Fruit fly (Drosophila melanogaster) whole organism, embryonic: ENCODE data around the gene ClpP.
A peak's percentile ranks its signal among the peaks of the same experiment; 100 is the strongest.

Experiments used
- Bgb ChIP-seq: fragments of 200-800 bp; sonication (Bioruptor generic); IDR thresholded peaks from 2 replicates; pipeline ENCODE4 v1.3.6; 2022; ENCODE audit warnings: missing biosample characterization, missing genetic modification characterization; ENCODE audit not compliant: partially characterized antibody
- Bteb2 ChIP-seq: fragments of 200-800 bp; sonication (Bioruptor generic); optimal IDR thresholded peaks from 2 replicates; lab custom pipeline; 2016; ENCODE audit warnings: missing biosample characterization, missing genetic modification characterization
- CG11696 ChIP-seq: fragments of 200-800 bp; sonication (Bioruptor generic); IDR thresholded peaks from 2 replicates; pipeline ENCODE4 v1.3.6; 2022; ENCODE audit warnings: missing biosample characterization, missing genetic modification characterization
- CG12219 ChIP-seq: fragments of 200-800 bp; sonication (Bioruptor generic); optimal IDR thresholded peaks from 3 replicates; lab custom pipeline; 2018; ENCODE audit warnings: missing biosample characterization, mild to moderate bottlenecking, missing genetic modification characterization
- CG14050 ChIP-seq: fragments of 200-800 bp; sonication (Bioruptor generic); IDR thresholded peaks from 3 replicates; pipeline ENCODE4 v1.3.6; 2022; ENCODE audit warnings: missing biosample characterization, missing genetic modification characterization
- CG18619 ChIP-seq: fragments of 200-800 bp; sonication (Bioruptor generic); optimal IDR thresholded peaks from 3 replicates; lab custom pipeline; 2017; ENCODE audit warnings: missing biosample characterization, mild to moderate bottlenecking, missing genetic modification characterization
- CG2889 ChIP-seq: fragments of 200-800 bp; sonication (Bioruptor generic); IDR thresholded peaks from 3 replicates; pipeline ENCODE4 v1.3.6; 2022; ENCODE audit warnings: missing biosample characterization, missing genetic modification characterization
- CG30020 ChIP-seq: fragments of 200-800 bp; optimal IDR thresholded peaks from 2 replicates; lab custom pipeline; 2019; ENCODE audit warnings: missing biosample characterization, mild to moderate bottlenecking, missing genetic modification characterization, moderate library complexity
- CG3065 ChIP-seq: fragments of 200-800 bp; sonication (Bioruptor generic); optimal IDR thresholded peaks from 2 replicates; lab custom pipeline; 2016; ENCODE audit warnings: missing biosample characterization, missing genetic modification characterization
- CG31388 ChIP-seq: fragments of 200-800 bp; sonication (Bioruptor generic); optimal IDR thresholded peaks from 2 replicates; lab custom pipeline; 2016; ENCODE audit warnings: missing biosample characterization, missing genetic modification characterization
- CG5180 ChIP-seq: fragments of 200-800 bp; sonication (Bioruptor generic); optimal IDR thresholded peaks from 3 replicates; lab custom pipeline; 2017; ENCODE audit warnings: missing biosample characterization, missing genetic modification characterization, mild to moderate bottlenecking, moderate library complexity, missing genetic modification reagents
- CG5245 ChIP-seq: fragments of 200-800 bp; sonication (Bioruptor generic); optimal IDR thresholded peaks from 3 replicates; lab custom pipeline; 2016; ENCODE audit warnings: missing biosample characterization, missing genetic modification characterization
- CG6813 ChIP-seq: fragments of 200-800 bp; sonication (Bioruptor generic); optimal IDR thresholded peaks from 2 replicates; lab custom pipeline; 2017; ENCODE audit warnings: missing biosample characterization, missing genetic modification characterization, mild to moderate bottlenecking, moderate library complexity, missing genetic modification reagents
- CG6854 ChIP-seq: fragments of 200-800 bp; sonication (Bioruptor generic); optimal IDR thresholded peaks from 3 replicates; lab custom pipeline; 2017; ENCODE audit warnings: missing biosample characterization, mild to moderate bottlenecking, missing genetic modification characterization
- CG7357 ChIP-seq: fragments of 200-800 bp; sonication (Bioruptor generic); IDR thresholded peaks from 3 replicates; pipeline ENCODE4 v1.3.6; 2022; ENCODE audit warnings: missing biosample characterization, missing genetic modification characterization
- CG8290 ChIP-seq, 3 experiments: fragments of 200-800 bp; sonication (Bioruptor generic); optimal IDR thresholded peaks; 2 replicates each; lab custom pipeline; 2016 to 2019; ENCODE audit warnings: missing biosample characterization in 3 of 3, missing genetic modification characterization in 3 of 3, mild to moderate bottlenecking in 2 of 3, moderate library complexity in 1 of 3
- CG9932 ChIP-seq: fragments of 200-800 bp; sonication (Bioruptor generic); IDR thresholded peaks from 2 replicates; pipeline ENCODE4 v1.3.6; 2022; ENCODE audit warnings: missing biosample characterization, missing genetic modification characterization
- CTCF ChIP-seq: fragments of 200-800 bp; sonication (Bioruptor generic); optimal IDR thresholded peaks from 2 replicates; lab custom pipeline; 2017; ENCODE audit warnings: missing biosample characterization, mild to moderate bottlenecking, missing genetic modification characterization, moderate library complexity
- CkIIα-i1 ChIP-seq: fragments of 200-800 bp; sonication (Bioruptor generic); IDR thresholded peaks from 2 replicates; pipeline ENCODE4 v1.3.6; 2022; ENCODE audit warnings: missing biosample characterization, missing genetic modification characterization
- D19B ChIP-seq: fragments of 200-800 bp; sonication (Bioruptor generic); optimal IDR thresholded peaks from 2 replicates; lab custom pipeline; 2017; ENCODE audit warnings: missing biosample characterization, mild to moderate bottlenecking, missing genetic modification characterization
- Dip3 ChIP-seq: fragments of 200-800 bp; sonication (Bioruptor generic); optimal IDR thresholded peaks from 3 replicates; lab custom pipeline; 2016; ENCODE audit warnings: missing biosample characterization, missing genetic modification characterization
- Dll ChIP-seq: fragments of 200-800 bp; sonication (Bioruptor generic); IDR thresholded peaks from 4 replicates; pipeline ENCODE4 v1.3.6; 2022; ENCODE audit warnings: missing biosample characterization, missing genetic modification characterization; ENCODE audit not compliant: partially characterized antibody
- HLH54F ChIP-seq: fragments of 200-800 bp; sonication (Bioruptor generic); optimal IDR thresholded peaks from 3 replicates; lab custom pipeline; 2016; ENCODE audit warnings: missing biosample characterization, missing genetic modification characterization
- HmgZ ChIP-seq: fragments of 200-800 bp; sonication (Bioruptor generic); optimal IDR thresholded peaks from 2 replicates; lab custom pipeline; 2018; ENCODE audit warnings: missing biosample characterization, mild to moderate bottlenecking, missing genetic modification characterization
- Hmx ChIP-seq: fragments of 200-800 bp; sonication (Bioruptor generic); optimal IDR thresholded peaks from 2 replicates; lab custom pipeline; 2016; ENCODE audit warnings: missing biosample characterization, missing genetic modification characterization
- MESR4 ChIP-seq: fragments of 200-800 bp; sonication (Bioruptor generic); optimal IDR thresholded peaks from 2 replicates; lab custom pipeline; 2018; ENCODE audit warnings: missing biosample characterization, mild to moderate bottlenecking, missing genetic modification characterization, moderate library complexity
- MTF-1 ChIP-seq: fragments of 200-800 bp; sonication (Bioruptor generic); optimal IDR thresholded peaks from 2 replicates; lab custom pipeline; 2018; ENCODE audit warnings: missing biosample characterization, mild to moderate bottlenecking, missing genetic modification characterization, borderline replicate concordance
- Med ChIP-seq: fragments of 200-800 bp; sonication (Bioruptor generic); peaks from one replicate; lab custom pipeline; 2016; ENCODE audit warnings: missing biosample characterization, missing genetic modification characterization, mild to moderate bottlenecking, inconsistent platforms, moderate library complexity
- Mrtf ChIP-seq: fragments of 200-800 bp; sonication (Bioruptor generic); IDR thresholded peaks from 3 replicates; pipeline ENCODE4 v1.3.6; 2022; ENCODE audit warnings: missing biosample characterization, missing genetic modification characterization
- Oaz ChIP-seq: fragments of 200-800 bp; sonication (Bioruptor generic); IDR thresholded peaks from 2 replicates; pipeline ENCODE4 v1.3.6; 2022; ENCODE audit warnings: missing biosample characterization, missing genetic modification characterization
- ap ChIP-seq: fragments of 200-800 bp; sonication (Bioruptor generic); IDR thresholded peaks from 2 replicates; pipeline ENCODE4 v1.3.6; 2022; ENCODE audit warnings: missing biosample characterization, missing genetic modification characterization
- gce ChIP-seq: fragments of 200-800 bp; sonication (Bioruptor generic); IDR thresholded peaks from 3 replicates; pipeline ENCODE4 v1.3.6; 2022; ENCODE audit warnings: missing biosample characterization, missing genetic modification characterization
- gcm ChIP-seq: fragments of 200-800 bp; sonication (Bioruptor generic); optimal IDR thresholded peaks from 2 replicates; lab custom pipeline; 2019; ENCODE audit warnings: missing biosample characterization, mild to moderate bottlenecking, missing genetic modification characterization, moderate library complexity
- gt ChIP-seq: fragments of 200-800 bp; sonication (Bioruptor generic); IDR thresholded peaks from 2 replicates; pipeline ENCODE4 v1.3.6; 2022; ENCODE audit warnings: missing biosample characterization, missing genetic modification characterization
- hbn ChIP-seq: fragments of 200-800 bp; sonication (Bioruptor generic); IDR thresholded peaks from 2 replicates; pipeline ENCODE4 v1.3.6; 2022; ENCODE audit warnings: missing biosample characterization, missing genetic modification characterization; ENCODE audit not compliant: partially characterized antibody
- inv ChIP-seq: fragments of 200-800 bp; sonication (Bioruptor generic); IDR thresholded peaks from 2 replicates; pipeline ENCODE4 v1.3.6; 2022; ENCODE audit warnings: missing biosample characterization, missing genetic modification characterization; ENCODE audit not compliant: partially characterized antibody
- nom ChIP-seq: fragments of 200-800 bp; sonication (Bioruptor generic); optimal IDR thresholded peaks from 2 replicates; lab custom pipeline; 2017; ENCODE audit warnings: missing biosample characterization, missing genetic modification characterization, mild to moderate bottlenecking, moderate library complexity, missing genetic modification reagents
- otp ChIP-seq: fragments of 200-800 bp; sonication (Bioruptor generic); IDR thresholded peaks from 3 replicates; pipeline ENCODE4, ENCODE4 v1.3.6; 2022; ENCODE audit warnings: missing biosample characterization, missing genetic modification characterization
- pnt ChIP-seq: fragments of 200-800 bp; sonication (Bioruptor generic); optimal IDR thresholded peaks from 3 replicates; lab custom pipeline; 2016; ENCODE audit warnings: missing biosample characterization, missing genetic modification characterization
- pum ChIP-seq: fragments of 200-800 bp; sonication (Bioruptor generic); optimal IDR thresholded peaks from 2 replicates; lab custom pipeline; 2016; ENCODE audit warnings: missing biosample characterization, missing genetic modification characterization
- ro ChIP-seq: fragments of 200-800 bp; sonication (Bioruptor generic); IDR thresholded peaks from 2 replicates; pipeline ENCODE4 v1.3.6; 2022; ENCODE audit warnings: missing biosample characterization, missing genetic modification characterization
- schlank ChIP-seq: fragments of 200-800 bp; sonication (Bioruptor generic); optimal IDR thresholded peaks from 2 replicates; lab custom pipeline; 2018; ENCODE audit warnings: missing biosample characterization, mild to moderate bottlenecking, missing genetic modification characterization
- sens-2 ChIP-seq: fragments of 200-800 bp; sonication (Bioruptor generic); IDR thresholded peaks from 2 replicates; pipeline ENCODE4 v1.3.6; 2022; ENCODE audit warnings: missing biosample characterization, missing genetic modification characterization
- tap ChIP-seq: fragments of 200-800 bp; optimal IDR thresholded peaks from 3 replicates; lab custom pipeline; 2019; ENCODE audit warnings: missing biosample characterization, mild to moderate bottlenecking, missing genetic modification characterization, moderate library complexity
- ttk ChIP-seq: fragments of 200-800 bp; sonication (Bioruptor generic); IDR thresholded peaks from 2 replicates; pipeline ENCODE4 v2.1.2; 2022; ENCODE audit warnings: missing biosample characterization, missing genetic modification characterization
- vfl ChIP-seq: fragments of 200-800 bp; sonication (Bioruptor generic); optimal IDR thresholded peaks from 2 replicates; lab custom pipeline; 2016; ENCODE audit warnings: missing biosample characterization, missing genetic modification characterization
- vvl ChIP-seq: fragments of 200-800 bp; sonication (Bioruptor generic); IDR thresholded peaks from 2 replicates; pipeline ENCODE4 v1.3.6; 2022; ENCODE audit warnings: missing biosample characterization, missing genetic modification characterization
- wek ChIP-seq: fragments of 200-800 bp; sonication (Bioruptor generic); optimal IDR thresholded peaks from 3 replicates; lab custom pipeline; 2018; ENCODE audit warnings: missing biosample characterization, mild to moderate bottlenecking, missing genetic modification characterization, moderate library complexity
- zfh1 ChIP-seq: fragments of 200-800 bp; sonication (Bioruptor generic); IDR thresholded peaks from 3 replicates; pipeline ENCODE4 v1.3.6; 2022; ENCODE audit warnings: missing biosample characterization, missing genetic modification characterization

ClpP gene

dm6 chr2L:10381890-10382450 is 25.4 kb downstream of the ClpP start, which contains the start of gene CG5096 (continued):
- no peak for TF ChIP-seq CG8290 (GFP tag; optimal IDR thresholded peaks at IDR 0.05; lab: Kevin White, UChicago)
- peak in 1 of 2 experiments; percentile 92 for TF ChIP-seq CG8290 (tag; optimal IDR thresholded peaks at IDR 0.05; lab: Kevin White, UChicago)
- TF ChIP-seq CG2889 = peak; percentile 93
- TF ChIP-seq Med (GFP tag; lab: Kevin White, UChicago) = peak; percentile 97
- no peak; the same call in 2 of the 3 replicates for TF ChIP-seq Mrtf (GFP tag; lab: Robert Waterston, UW)
- TF ChIP-seq CkIIα-i1 (GFP tag; lab: Robert Waterston, UW) = no peak
- peak; percentile 84 for TF ChIP-seq ap (GFP tag; lab: Robert Waterston, UW)
- peak; percentile 76 for TF ChIP-seq HLH54F (GFP tag; lab: Kevin White, UChicago)
- TF ChIP-seq CTCF = peak; percentile 7
- peak; percentile 81 for TF ChIP-seq D19B (GFP tag; lab: Kevin White, UChicago)
- TF ChIP-seq pnt (GFP tag; lab: Kevin White, UChicago) = peak; percentile 71
- peak; percentile 87 for TF ChIP-seq CG14050
- no peak for TF ChIP-seq nom (GFP tag; lab: Kevin White, UChicago)
- TF ChIP-seq gcm (GFP tag; lab: Kevin White, UChicago) = peak; percentile 87
- TF ChIP-seq CG7357 (GFP tag; lab: Robert Waterston, UW) = peak; percentile 75
- no peak for TF ChIP-seq Bgb
- TF ChIP-seq MESR4 (GFP tag; lab: Kevin White, UChicago) = peak; percentile 26

DNA sequence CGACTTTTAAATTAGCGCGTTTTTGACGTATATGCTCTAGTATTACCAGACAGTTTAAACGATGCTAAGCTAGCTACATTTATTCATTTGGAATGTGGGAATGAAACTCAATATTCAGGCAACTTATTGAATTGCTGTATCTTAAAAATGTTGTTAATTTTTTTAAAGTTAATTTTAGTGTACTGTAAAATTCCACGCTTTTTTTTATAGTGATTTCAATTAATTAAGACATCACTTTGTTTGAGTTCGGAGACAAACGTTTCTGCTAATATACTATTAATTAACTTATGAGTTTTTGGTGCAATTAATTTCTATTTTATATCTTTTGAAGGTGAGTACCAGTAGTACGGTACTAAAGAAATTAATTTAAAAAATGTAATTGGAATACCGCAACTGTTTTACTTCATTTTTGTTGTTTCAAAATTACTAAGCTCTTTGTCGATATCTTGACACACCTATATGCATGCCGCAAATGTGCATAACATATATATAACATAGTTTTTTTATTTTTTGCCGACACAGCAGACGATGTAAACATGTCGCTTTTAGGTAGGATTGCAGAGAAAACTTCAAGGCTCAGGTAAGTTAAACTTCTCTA is 29.7 kb downstream of the ClpP start, which contains the start of the genes Cdk1 and mRpS7:
Gene Cdk1, minus strand, starts transcription at position 55 of the 598 bp plus-strand sequence.
Gene mRpS7, plus strand, starts transcription at position 455 of the 598 bp plus-strand sequence.
- TF ChIP-seq schlank (tag; lab: Kevin White, UChicago) (no peak), CG18619 (GFP tag; lab: Kevin White, UChicago) (peak; percentile 72), wek (GFP tag; lab: Kevin White, UChicago) (peak; percentile 57), CG6854 (GFP tag; lab: Kevin White, UChicago) (peak; percentile 3), Dll (GFP tag; lab: Robert Waterston, UW) (no peak), Bteb2 (peak; percentile 69), CG3065 (GFP tag; lab: Kevin White, UChicago) (no peak), MTF-1 (no peak), ro (GFP tag; lab: Robert Waterston, UW) (no peak), vvl (GFP tag; lab: Robert Waterston, UW) (peak; percentile 77), CG31388 (GFP tag; lab: Kevin White, UChicago) (peak; percentile 23), otp (0 out of 3 replicates have a peak, but pooled peaks have one; percentile 41), ttk (GFP tag; lab: Robert Waterston, UW) (peak; percentile 63; the same call in 1 of the 2 replicates), tap (tag; lab: Kevin White, UChicago) (peak; percentile 61), Hmx (GFP tag; lab: Kevin White, UChicago) (peak; percentile 37), CG6813 (GFP tag; lab: Kevin White, UChicago) (no peak), pum (GFP tag; lab: Kevin White, UChicago) (peak; percentile 56), vfl (GFP tag; lab: Kevin White, UChicago) (no peak), gt (GFP tag; lab: Robert Waterston, UW) (no peak), inv (GFP tag; lab: Robert Waterston, UW) (no peak), CG5180 (GFP tag; lab: Kevin White, UChicago) (no peak), HmgZ (tag; lab: Kevin White, UChicago) (peak; percentile 51), CG5245 (GFP tag; lab: Kevin White, UChicago) (peak; percentile 30), CG30020 (tag; lab: Kevin White, UChicago) (peak; percentile 100), gce (GFP tag; lab: Robert Waterston, UW) (peak; percentile 67; the same call in 1 of the 3 replicates), sens-2 (0 out of 2 replicates have a peak, but pooled peaks have one; percentile 20), Oaz (peak; percentile 45), hbn (GFP tag; lab: Robert Waterston, UW) (no peak), Dip3 (GFP tag; lab: Kevin White, UChicago) (peak; percentile 53), CG9932 (GFP tag; lab: Robert Waterston, UW) (peak; percentile 35; the same call in 1 of the 2 replicates), CG12219 (peak; percentile 33), CG11696 (0 out of 2 replicates have a peak, but pooled peaks have one; percentile 51), zfh1 (GFP tag; lab: Robert Waterston, UW) (peak; percentile 73)
